Worm (Caenorhabditis elegans): ENCODE data around the gene mig-5.

ce11 chrII:8204039-8204438 is 19.2 kb upstream of the mig-5 start, which contains the start of gene col-76:
- TF ChIP-seq nhr-28 (tag; optimal IDR thresholded peaks at IDR 0.05) (no peak), nhr-237 (tag; optimal IDR thresholded peaks at IDR 0.05) (no peak), unc-62 (GFP tag; optimal IDR thresholded peaks at IDR 0.05) (no peak), pha-4 (tag; optimal IDR thresholded peaks at IDR 0.05) (no peak)

Measured in whole organism, mixed stage, embryonic.